Worm (Caenorhabditis elegans) whole organism, L4/young adult: ENCODE measurements around the gene F32A5.4.

ENCODE experiments used
- W03F9.2 ChIP-seq: fragments of 150-350 bp; optimal IDR thresholded peaks from 2 replicates; lab custom pipeline; 2014; ENCODE audit warnings: missing biosample characterization, missing genetic modification characterization
- dao-5 ChIP-seq: sonication (generic microtip); optimal IDR thresholded peaks from 2 replicates; lab custom pipeline; 2016; ENCODE audit warnings: missing genotype, missing genetic modification characterization, moderate library complexity, missing compliant biosample characterization
- him-1 ChIP-seq: sonication (generic microtip); optimal IDR thresholded peaks from 2 replicates; lab custom pipeline; 2016; ENCODE audit warnings: missing genotype, missing genetic modification reagents, missing genetic modification characterization, missing compliant biosample characterization

- no peak for TF ChIP-seq dao-5
- TF ChIP-seq him-1 (tag; lab: Kevin White, UChicago), result no peak
- TF ChIP-seq W03F9.2 (tag; lab: Kevin White, UChicago), result no peak
Observed at ce11 chrII:7211280-7211679, 17.7 kb upstream of the F32A5.4 start, which contains the start of gene E04F6.8.
